Fruit fly (Drosophila melanogaster): ENCODE results near the gene CG15034.

dm6 chrX:7320455-7321224, 26.7 kb downstream of the CG15034 start:
- no peak for TF ChIP-seq Dll (optimal IDR thresholded peaks at IDR 0.05)
- no peak for TF ChIP-seq usp (GFP tag; optimal IDR thresholded peaks at IDR 0.05)
- TF ChIP-seq pan (optimal IDR thresholded peaks at IDR 0.05): no peak
- no peak for TF ChIP-seq psq (optimal IDR thresholded peaks at IDR 0.05)
